Worm (Caenorhabditis elegans) whole organism, dauer: ENCODE results near the gene srx-131.

Experiments used
- unc-62 ChIP-seq: sonication (generic microtip); optimal IDR thresholded peaks from 2 replicates; lab custom pipeline; 2017; ENCODE audit warnings: missing biosample characterization, missing genetic modification reagents, missing genetic modification characterization

Gene srx-131

ce11 chrV:13845136-13845535 is at the start of gene srx-131:
Gene srx-131 (plus strand): TSS chrV:13845436.
- TF ChIP-seq unc-62 = no peak

- no peak for TF ChIP-seq unc-62
Observed at ce11 chrV:13796246-13796776, 48.9 kb upstream of the srx-131 start, which contains the start of gene twk-32. Gene twk-32 (plus strand): TSS chrV:13796641.

- TF ChIP-seq unc-62 = no peak
Observed at ce11 chrV:13799190-13799589, 46.0 kb upstream of the srx-131 start.

- TF ChIP-seq unc-62 = no peak
Observed at ce11 chrV:13803902-13804301, 41.3 kb upstream of the srx-131 start, which contains the start of gene swan-2. Gene swan-2 (minus strand): TSS chrV:13804281.

ce11 chrV:13807232-13807631 is 38.0 kb upstream of the srx-131 start, which contains the start of gene swan-1:
Gene swan-1 (minus strand): TSS chrV:13807237.
- TF ChIP-seq unc-62 = no peak

- no peak for TF ChIP-seq unc-62
Observed at ce11 chrV:13808462-13808867, 36.8 kb upstream of the srx-131 start.

- no peak for TF ChIP-seq unc-62
Observed at ce11 chrV:13812330-13812729, 32.9 kb upstream of the srx-131 start.

ce11 chrV:13812931-13813330 is 32.3 kb upstream of the srx-131 start, which contains the start of gene ceh-24:
Gene ceh-24 (plus strand): TSS chrV:13813231.
- TF ChIP-seq unc-62 = no peak

- no peak for TF ChIP-seq unc-62
Observed at ce11 chrV:13816877-13817276, 28.4 kb upstream of the srx-131 start, which contains the start of gene F55B12.2. Gene F55B12.2 (minus strand): TSS chrV:13816977.

- no peak for TF ChIP-seq unc-62
Observed at ce11 chrV:13818824-13819408, 26.3 kb upstream of the srx-131 start, which contains the start of gene sel-10. Gene sel-10 (plus strand): TSS chrV:13819361.

ce11 chrV:13822752-13823151 is 22.5 kb upstream of the srx-131 start, which contains the start of gene hpo-31:
Gene hpo-31 (plus strand): TSS chrV:13823052.
- no peak for TF ChIP-seq unc-62

- TF ChIP-seq unc-62 = no peak
Observed at ce11 chrV:13827920-13828319, 17.3 kb upstream of the srx-131 start, which contains the start of gene nrf-5. Gene nrf-5 (plus strand): TSS chrV:13828267.

- no peak for TF ChIP-seq unc-62
Observed at ce11 chrV:13830813-13831212, 14.4 kb upstream of the srx-131 start, which contains the start of gene str-165. Gene str-165 (plus strand): TSS chrV:13831113.

ce11 chrV:13833951-13834350 is 11.3 kb upstream of the srx-131 start, which contains the start of gene srx-129:
Gene srx-129 (plus strand): TSS chrV:13834251.
- no peak for TF ChIP-seq unc-62

ce11 chrV:13837173-13837572 is 8.1 kb upstream of the srx-131 start, which contains the start of gene srx-128:
Gene srx-128 (plus strand): TSS chrV:13837473.
- TF ChIP-seq unc-62 = no peak

ce11 chrV:13839433-13839832 is 5.8 kb upstream of the srx-131 start, which contains the start of gene F55B12.10:
Gene F55B12.10 (plus strand): TSS chrV:13839733.
- no peak for TF ChIP-seq unc-62

ce11 chrV:13840909-13841308 is 4.3 kb upstream of the srx-131 start, which contains the start of gene srx-17:
Gene srx-17 (plus strand): TSS chrV:13841209.
- TF ChIP-seq unc-62 = no peak

ce11 chrV:13843147-13843546 is 2.1 kb upstream of the srx-131 start, which contains the start of gene srx-130:
Gene srx-130 (plus strand): TSS chrV:13843447.
- no peak for TF ChIP-seq unc-62
